Worm (Caenorhabditis elegans) whole organism, young adult: ENCODE results near the gene wrt-1.

Experiments
- K12H6.12 ChIP-seq: fragments of 200-800 bp; sonication (Bioruptor generic); optimal IDR thresholded peaks from 2 replicates; lab custom pipeline; 2018; ENCODE audit warnings: mild to moderate bottlenecking, missing genetic modification characterization, missing compliant biosample characterization
- Y79H2A.3 ChIP-seq: fragments of 200-800 bp; sonication (Bioruptor generic); conservative IDR thresholded peaks from 2 replicates; pipeline ENCODE4 v1.3.6; 2022; ENCODE audit warnings: missing genetic modification reagents, missing genetic modification characterization, missing compliant biosample characterization
- ZK185.1 ChIP-seq: sonication (generic microtip); optimal IDR thresholded peaks from 2 replicates; lab custom pipeline; 2016; ENCODE audit warnings: mild to moderate bottlenecking, missing genetic modification characterization, missing compliant biosample characterization; ENCODE audit not compliant: poor library complexity, severe bottlenecking
- snpc-4 ChIP-seq, 5 experiments: fragments of 150-350 bp in 1 of 5; sonication (generic microtip) in 4 of 5; optimal IDR thresholded peaks; 2 replicates each; lab custom pipeline; 2014 to 2018; ENCODE audit warnings: missing genetic modification characterization in 5 of 5, missing biosample characterization in 3 of 5, antibody characterized with exemption in 2 of 5, mild to moderate bottlenecking in 2 of 5, missing compliant biosample characterization in 2 of 5, missing genotype in 2 of 5, moderate library complexity in 2 of 5, missing genetic modification reagents in 1 of 5

DNA sequence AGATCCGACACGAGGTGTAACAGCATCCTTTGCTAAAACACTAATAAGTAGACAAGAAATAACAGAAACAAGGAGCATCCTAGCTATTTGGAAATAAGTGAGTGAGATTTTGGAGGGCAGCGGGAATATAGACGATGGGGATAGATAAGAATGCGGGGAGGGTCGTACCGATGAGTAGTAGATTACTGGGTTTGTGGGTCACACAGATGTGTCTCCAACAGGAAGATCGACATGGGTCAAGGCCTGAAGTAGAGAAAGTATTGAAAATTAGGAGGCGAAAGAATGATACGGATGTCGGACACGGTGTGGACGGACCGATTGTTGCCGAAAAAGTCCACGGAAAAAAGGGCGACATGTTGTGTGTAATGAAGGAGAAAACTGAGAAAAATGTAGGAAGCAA, 3.6 kb downstream of the wrt-1 start, which contains the start of gene wrt-10:
- TF ChIP-seq snpc-4 (GFP tag; optimal IDR thresholded peaks at IDR 0.05; lab: Kevin White, UChicago) (no peak), snpc-4 (tag; optimal IDR thresholded peaks at IDR 0.05; lab: Kevin White, UChicago) (no peak), K12H6.12 (tag; lab: Kevin White, UChicago) (no peak), Y79H2A.3 (GFP tag; lab: Robert Waterston, UW) (no peak), ZK185.1 (tag; lab: Kevin White, UChicago) (no peak)
